Worm (Caenorhabditis elegans) whole organism, young adult: ENCODE data around the gene mif-2.

Experiments used
- F49E8.2 ChIP-seq: sonication (generic microtip); optimal IDR thresholded peaks from 3 replicates; lab custom pipeline; 2017; ENCODE audit warnings: missing genetic modification characterization, mild to moderate bottlenecking, missing compliant biosample characterization, antibody characterized with exemption, moderate library complexity; ENCODE audit not compliant: insufficient read depth
- Y53F4B.3 ChIP-seq: fragments of 200-800 bp; sonication (Bioruptor generic); IDR thresholded peaks from 2 replicates; pipeline ENCODE4 v1.3.6; 2022; ENCODE audit warnings: missing genetic modification reagents, missing genetic modification characterization, missing compliant biosample characterization
- Y67H2A.10 ChIP-seq: fragments of 200-800 bp; sonication (Bioruptor generic); conservative IDR thresholded peaks from 2 replicates; pipeline ENCODE4 v1.3.6; 2022; ENCODE audit warnings: missing genetic modification reagents, missing genetic modification characterization, missing compliant biosample characterization
- ZK185.1 ChIP-seq: sonication (generic microtip); optimal IDR thresholded peaks from 2 replicates; lab custom pipeline; 2016; ENCODE audit warnings: mild to moderate bottlenecking, missing genetic modification characterization, missing compliant biosample characterization; ENCODE audit not compliant: poor library complexity, severe bottlenecking
- cebp-2 ChIP-seq: fragments of 200-800 bp; sonication (Bioruptor generic); IDR thresholded peaks from 2 replicates; pipeline ENCODE4 v1.3.6; 2022; ENCODE audit warnings: missing genetic modification characterization, missing compliant biosample characterization
- ceh-79 ChIP-seq: sonication (generic microtip); optimal IDR thresholded peaks from 2 replicates; lab custom pipeline; 2017; ENCODE audit warnings: mild to moderate bottlenecking, missing genetic modification characterization, missing compliant biosample characterization
- dpff-1 ChIP-seq: sonication (generic microtip); optimal IDR thresholded peaks from 2 replicates; lab custom pipeline; 2017; ENCODE audit warnings: mild to moderate bottlenecking, missing genetic modification characterization, missing compliant biosample characterization
- ets-4 ChIP-seq: fragments of 200-800 bp; sonication (Bioruptor generic); optimal IDR thresholded peaks from 2 replicates; lab custom pipeline; 2018; ENCODE audit warnings: mild to moderate bottlenecking, missing genetic modification characterization, missing compliant biosample characterization
- lin-35 ChIP-seq, 3 experiments: fragments of 150-350 bp in 2 of 3; sonication (generic microtip) in 1 of 3; optimal IDR thresholded peaks; 2 replicates each; lab custom pipeline; 2014 to 2018; ENCODE audit warnings: missing biosample characterization in 3 of 3, missing genetic modification characterization in 3 of 3, missing genetic modification reagents in 3 of 3
- lir-1 ChIP-seq: fragments of 200-800 bp; sonication (Bioruptor generic); conservative IDR thresholded peaks from 2 replicates; pipeline ENCODE4 v1.3.6; 2022; ENCODE audit warnings: missing genetic modification reagents, missing genetic modification characterization, missing compliant biosample characterization
- madf-3 ChIP-seq: fragments of 200-800 bp; sonication (Bioruptor generic); IDR thresholded peaks from 2 replicates; pipeline ENCODE4 v1.3.6; 2022; ENCODE audit warnings: missing genetic modification reagents, missing genetic modification characterization, missing compliant biosample characterization
- nfya-1 ChIP-seq: sonication (generic microtip); optimal IDR thresholded peaks from 2 replicates; lab custom pipeline; 2017; ENCODE audit warnings: antibody characterized with exemption, missing compliant biosample characterization, missing genetic modification characterization, borderline replicate concordance; ENCODE audit not compliant: insufficient read depth
- snpc-1.1 ChIP-seq: sonication (generic microtip); optimal IDR thresholded peaks from 2 replicates; lab custom pipeline; 2017; ENCODE audit warnings: missing genetic modification characterization, mild to moderate bottlenecking, missing compliant biosample characterization, antibody characterized with exemption, moderate library complexity, missing genotype, missing genetic modification reagents; ENCODE audit not compliant: insufficient read depth
- xnd-1 ChIP-seq: sonication (generic microtip); optimal IDR thresholded peaks from 2 replicates; lab custom pipeline; 2016; ENCODE audit warnings: missing genotype, missing genetic modification reagents, missing genetic modification characterization, missing compliant biosample characterization

- TF ChIP-seq Y67H2A.10 (GFP tag; lab: Robert Waterston, UW) (no peak), ceh-79 (tag; lab: Kevin White, UChicago) (no peak), F49E8.2 (tag; lab: Kevin White, UChicago) (peak; percentile 51), nfya-1 (tag; lab: Kevin White, UChicago) (no peak), ZK185.1 (tag; lab: Kevin White, UChicago) (no peak), snpc-1.1 (tag; lab: Kevin White, UChicago) (peak; percentile 50), lir-1 (GFP tag; lab: Robert Waterston, UW) (no peak), dpff-1 (tag; lab: Kevin White, UChicago) (no peak), madf-3 (peak; percentile 98), lin-35 (GFP tag; optimal IDR thresholded peaks at IDR 0.05; lab: Kevin White, UChicago) (peak in 1 of 3 experiments; percentile 62), ets-4 (GFP tag; lab: Kevin White, UChicago) (no peak), Y53F4B.3 (GFP tag; lab: Robert Waterston, UW) (no peak), xnd-1 (tag; lab: Kevin White, UChicago) (no peak), cebp-2 (GFP tag; lab: Robert Waterston, UW) (no peak)
Observed at ce11 chrV:11982309-11982708, 4.0 kb upstream of the mif-2 start, which contains the start of gene rpt-1.
